Fruit fly (Drosophila melanogaster) whole organism, embryonic: ENCODE data around the gene Bet5.

Source experiments
- Adf1 ChIP-seq: fragments of 200-800 bp; sonication (Bioruptor generic); IDR thresholded peaks from 2 replicates; pipeline ENCODE4 v1.3.6; 2022; ENCODE audit warnings: missing biosample characterization, missing genetic modification characterization
- C15 ChIP-seq: fragments of 200-800 bp; sonication (Bioruptor generic); IDR thresholded peaks from 3 replicates; pipeline ENCODE4 v1.3.6; 2022; ENCODE audit warnings: missing biosample characterization, missing genetic modification characterization
- CG10147 ChIP-seq: fragments of 200-800 bp; sonication (Bioruptor generic); optimal IDR thresholded peaks from 2 replicates; lab custom pipeline; 2019; ENCODE audit warnings: missing biosample characterization, mild to moderate bottlenecking, missing genetic modification characterization, moderate library complexity
- CG10267 ChIP-seq: fragments of 200-800 bp; sonication (Bioruptor generic); optimal IDR thresholded peaks from 2 replicates; lab custom pipeline; 2018; ENCODE audit warnings: missing biosample characterization, mild to moderate bottlenecking, missing genetic modification characterization, moderate library complexity
- CG10274 ChIP-seq: fragments of 200-800 bp; sonication (Bioruptor generic); optimal IDR thresholded peaks from 3 replicates; lab custom pipeline; 2017; ENCODE audit warnings: missing biosample characterization, mild to moderate bottlenecking, missing genetic modification characterization
- CG10565 ChIP-seq: fragments of 200-800 bp; sonication (Bioruptor generic); optimal IDR thresholded peaks from 3 replicates; lab custom pipeline; 2016; ENCODE audit warnings: missing biosample characterization, mild to moderate bottlenecking, missing genetic modification characterization
- CG11093 ChIP-seq: fragments of 200-800 bp; sonication (Bioruptor generic); IDR thresholded peaks from 3 replicates; pipeline ENCODE4 v1.3.6; 2022; ENCODE audit warnings: missing biosample characterization, missing genetic modification characterization
- CG11247 ChIP-seq: fragments of 200-800 bp; sonication (Bioruptor generic); IDR thresholded peaks from 2 replicates; pipeline ENCODE4 v1.3.6; 2022; ENCODE audit warnings: missing biosample characterization, missing genetic modification characterization
- CG15073 ChIP-seq: fragments of 200-800 bp; sonication (Bioruptor generic); optimal IDR thresholded peaks from 2 replicates; lab custom pipeline; 2016; ENCODE audit warnings: missing biosample characterization, missing genetic modification characterization
- CG15601 ChIP-seq: fragments of 200-800 bp; sonication (Bioruptor generic); optimal IDR thresholded peaks from 3 replicates; lab custom pipeline; 2019; ENCODE audit warnings: missing biosample characterization, mild to moderate bottlenecking, missing genetic modification characterization, moderate library complexity
- CG17328 ChIP-seq: fragments of 200-800 bp; sonication (Bioruptor generic); IDR thresholded peaks from 2 replicates; pipeline ENCODE4 v1.3.6; 2022; ENCODE audit warnings: missing biosample characterization, missing genetic modification characterization
- CG18011 ChIP-seq: fragments of 200-800 bp; sonication (Bioruptor generic); optimal IDR thresholded peaks from 2 replicates; lab custom pipeline; 2017; ENCODE audit warnings: missing biosample characterization, missing genetic modification characterization, mild to moderate bottlenecking, moderate library complexity, missing genotype
- CG1832 ChIP-seq: fragments of 200-800 bp; sonication (Bioruptor generic); optimal IDR thresholded peaks from 2 replicates; lab custom pipeline; 2017; ENCODE audit warnings: missing biosample characterization, mild to moderate bottlenecking, missing genetic modification characterization, inconsistent platforms
- CG18476 ChIP-seq: fragments of 200-800 bp; sonication (Bioruptor generic); optimal IDR thresholded peaks from 2 replicates; lab custom pipeline; 2016; ENCODE audit warnings: missing biosample characterization, mild to moderate bottlenecking, missing genetic modification characterization
- CG2199 ChIP-seq: fragments of 200-800 bp; sonication (Bioruptor generic); IDR thresholded peaks from 3 replicates; pipeline ENCODE4 v1.3.6; 2022; ENCODE audit warnings: missing biosample characterization, missing genetic modification characterization
- CG3163 ChIP-seq: fragments of 200-800 bp; sonication (Bioruptor generic); optimal IDR thresholded peaks from 3 replicates; lab custom pipeline; 2016; ENCODE audit warnings: missing biosample characterization, missing genetic modification characterization
- CG4617 ChIP-seq: fragments of 200-800 bp; sonication (Bioruptor generic); optimal IDR thresholded peaks from 3 replicates; lab custom pipeline; 2016; ENCODE audit warnings: missing biosample characterization, missing genetic modification characterization, borderline replicate concordance
- CG6254 ChIP-seq: fragments of 200-800 bp; sonication (Bioruptor generic); optimal IDR thresholded peaks from 3 replicates; lab custom pipeline; 2017; ENCODE audit warnings: mild to moderate bottlenecking, missing biosample characterization, missing genetic modification reagents, missing genetic modification characterization
- CG6272 ChIP-seq: fragments of 200-800 bp; sonication (Bioruptor generic); IDR thresholded peaks from 2 replicates; pipeline ENCODE4 v1.3.6; 2022; ENCODE audit warnings: missing biosample characterization, missing genetic modification characterization
- CG8359 ChIP-seq: fragments of 200-800 bp; sonication (Bioruptor generic); optimal IDR thresholded peaks from 2 replicates; lab custom pipeline; 2017; ENCODE audit warnings: missing biosample characterization, mild to moderate bottlenecking, missing genetic modification characterization, borderline replicate concordance
- Dll ChIP-seq: fragments of 200-800 bp; sonication (Bioruptor generic); IDR thresholded peaks from 4 replicates; pipeline ENCODE4 v1.3.6; 2022; ENCODE audit warnings: missing biosample characterization, missing genetic modification characterization; ENCODE audit not compliant: partially characterized antibody
- Doc2 ChIP-seq: fragments of 200-800 bp; sonication (Bioruptor generic); IDR thresholded peaks from 2 replicates; pipeline ENCODE4 v1.3.6; 2022; ENCODE audit warnings: missing biosample characterization, missing genetic modification characterization
- Doc3 ChIP-seq: fragments of 200-800 bp; sonication (Bioruptor generic); IDR thresholded peaks from 3 replicates; pipeline ENCODE4 v1.3.6; 2022; ENCODE audit warnings: missing biosample characterization, missing genetic modification characterization; ENCODE audit not compliant: partially characterized antibody
- Elba2 ChIP-seq: fragments of 200-800 bp; sonication (Bioruptor generic); optimal IDR thresholded peaks from 3 replicates; lab custom pipeline; 2016; ENCODE audit warnings: missing biosample characterization, missing genetic modification characterization
- Fer1 ChIP-seq: fragments of 200-800 bp; sonication (Bioruptor generic); optimal IDR thresholded peaks from 2 replicates; lab custom pipeline; 2017; ENCODE audit warnings: missing biosample characterization, mild to moderate bottlenecking, missing genetic modification characterization
- H15 ChIP-seq: fragments of 200-800 bp; sonication (Bioruptor generic); IDR thresholded peaks from 3 replicates; pipeline ENCODE4 v1.3.6; 2022; ENCODE audit warnings: missing biosample characterization, missing genetic modification characterization
- HLH54F ChIP-seq: fragments of 200-800 bp; sonication (Bioruptor generic); optimal IDR thresholded peaks from 3 replicates; lab custom pipeline; 2016; ENCODE audit warnings: missing biosample characterization, missing genetic modification characterization
- HmgD ChIP-seq: fragments of 200-800 bp; sonication (Bioruptor generic); optimal IDR thresholded peaks from 3 replicates; lab custom pipeline; 2016; ENCODE audit warnings: missing biosample characterization, missing genetic modification characterization
- Hr3 ChIP-seq: fragments of 200-800 bp; sonication (Bioruptor generic); optimal IDR thresholded peaks from 3 replicates; lab custom pipeline; 2016; ENCODE audit warnings: missing biosample characterization, missing genetic modification characterization
- Myb ChIP-seq: fragments of 200-800 bp; sonication (Bioruptor generic); optimal IDR thresholded peaks from 2 replicates; lab custom pipeline; 2016; ENCODE audit warnings: missing biosample characterization, missing genetic modification characterization
- NfI ChIP-seq: fragments of 200-800 bp; sonication (Bioruptor generic); optimal IDR thresholded peaks from 3 replicates; lab custom pipeline; 2018; ENCODE audit warnings: missing biosample characterization, mild to moderate bottlenecking, missing genetic modification characterization, moderate library complexity
- Ssrp ChIP-seq: fragments of 200-800 bp; sonication (Bioruptor generic); optimal IDR thresholded peaks from 2 replicates; lab custom pipeline; 2018; ENCODE audit warnings: missing biosample characterization, mild to moderate bottlenecking, missing genetic modification characterization, moderate library complexity
- chn ChIP-seq: fragments of 200-800 bp; sonication (Bioruptor generic); optimal IDR thresholded peaks from 2 replicates; lab custom pipeline; 2016; ENCODE audit warnings: missing biosample characterization, missing genetic modification characterization
- crol ChIP-seq: fragments of 200-800 bp; sonication (Bioruptor generic); IDR thresholded peaks from 2 replicates; pipeline ENCODE4 v1.3.6; 2022; ENCODE audit warnings: missing biosample characterization, missing genetic modification characterization
- da ChIP-seq: fragments of 200-800 bp; sonication (Bioruptor generic); optimal IDR thresholded peaks from 2 replicates; lab custom pipeline; 2016; ENCODE audit warnings: missing biosample characterization, missing genetic modification characterization
- dmrt11E ChIP-seq: fragments of 200-800 bp; sonication (Bioruptor generic); optimal IDR thresholded peaks from 3 replicates; lab custom pipeline; 2018; ENCODE audit warnings: missing biosample characterization, mild to moderate bottlenecking, missing genetic modification characterization, moderate library complexity
- dpn ChIP-seq, 2 experiments: fragments of 200-800 bp; sonication (Bioruptor generic); optimal IDR thresholded peaks; 3 replicates each; lab custom pipeline; 2016; ENCODE audit warnings: missing biosample characterization in 2 of 2, missing genetic modification characterization in 2 of 2
- en ChIP-seq: fragments of 200-800 bp; sonication (Bioruptor generic); optimal IDR thresholded peaks from 2 replicates; lab custom pipeline; 2016; ENCODE audit warnings: missing biosample characterization, missing genetic modification characterization
- ewg ChIP-seq: fragments of 200-800 bp; sonication (Bioruptor generic); optimal IDR thresholded peaks from 3 replicates; lab custom pipeline; 2017; ENCODE audit warnings: mild to moderate bottlenecking, missing biosample characterization, missing genetic modification reagents, missing genetic modification characterization
- exex ChIP-seq: fragments of 200-800 bp; sonication (Bioruptor generic); optimal IDR thresholded peaks from 4 replicates; lab custom pipeline; 2018; ENCODE audit warnings: missing biosample characterization, mild to moderate bottlenecking, missing genetic modification characterization, moderate library complexity
- gce ChIP-seq: fragments of 200-800 bp; sonication (Bioruptor generic); IDR thresholded peaks from 3 replicates; pipeline ENCODE4 v1.3.6; 2022; ENCODE audit warnings: missing biosample characterization, missing genetic modification characterization
- onecut ChIP-seq: fragments of 200-800 bp; sonication (Bioruptor generic); IDR thresholded peaks from 2 replicates; pipeline ENCODE4 v1.3.6; 2022; ENCODE audit warnings: missing biosample characterization, missing genetic modification characterization
- otp ChIP-seq: fragments of 200-800 bp; sonication (Bioruptor generic); IDR thresholded peaks from 3 replicates; pipeline ENCODE4, ENCODE4 v1.3.6; 2022; ENCODE audit warnings: missing biosample characterization, missing genetic modification characterization
- pfk ChIP-seq: fragments of 200-800 bp; sonication (Bioruptor generic); optimal IDR thresholded peaks from 2 replicates; lab custom pipeline; 2018; ENCODE audit warnings: missing biosample characterization, mild to moderate bottlenecking, missing genetic modification characterization, moderate library complexity
- prd ChIP-seq, 3 experiments: fragments of >200 bp in 2 of 3; fragments of 200-800 bp in 1 of 3; sonication (Bioruptor generic) in 1 of 3; optimal IDR thresholded peaks in 2 of 3; IDR thresholded peaks in 1 of 3; 2 replicates in 2 of 3; 3 replicates in 1 of 3; pipeline versions ENCODE4 v1.3.6 to Lab custom; 2017 to 2022; ENCODE audit warnings: missing biosample characterization in 1 of 3, missing genetic modification characterization in 1 of 3
- ranshi ChIP-seq: fragments of 200-800 bp; sonication (Bioruptor generic); IDR thresholded peaks from 2 replicates; pipeline ENCODE4 v1.3.6; 2022; ENCODE audit warnings: missing biosample characterization, missing genetic modification characterization
- rib ChIP-seq: fragments of 200-800 bp; sonication (Bioruptor generic); IDR thresholded peaks from 2 replicates; pipeline ENCODE4 v1.3.6; 2022; ENCODE audit warnings: missing biosample characterization, missing genetic modification characterization
- scrt ChIP-seq: fragments of 200-800 bp; sonication (Bioruptor generic); optimal IDR thresholded peaks from 2 replicates; lab custom pipeline; 2018; ENCODE audit warnings: missing biosample characterization, mild to moderate bottlenecking, missing genetic modification characterization, moderate library complexity
- sens-2 ChIP-seq: fragments of 200-800 bp; sonication (Bioruptor generic); IDR thresholded peaks from 2 replicates; pipeline ENCODE4 v1.3.6; 2022; ENCODE audit warnings: missing biosample characterization, missing genetic modification characterization
- tx ChIP-seq: fragments of 200-800 bp; sonication (Bioruptor generic); optimal IDR thresholded peaks from 2 replicates; lab custom pipeline; 2016; ENCODE audit warnings: missing biosample characterization, missing genetic modification characterization

Gene Bet5

DNA sequence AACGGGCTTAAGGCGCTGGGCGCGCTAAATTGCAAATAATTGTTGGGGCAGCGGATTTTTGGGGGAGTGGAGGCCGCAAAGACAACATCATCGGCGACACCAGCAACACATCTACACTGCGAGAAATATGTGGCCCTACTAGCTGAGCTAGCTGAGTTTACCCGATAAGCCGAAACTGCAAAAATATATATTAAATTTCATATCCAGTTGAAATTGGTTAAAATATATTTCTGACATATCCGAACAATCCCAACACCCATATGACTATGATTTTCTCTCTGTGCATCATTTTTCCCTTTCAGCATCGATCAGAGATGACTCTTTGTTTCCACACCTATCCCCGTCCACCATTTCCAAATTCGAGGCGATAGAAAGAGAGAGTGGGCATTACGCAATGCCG, 9.8 kb downstream of the Bet5 start (continued):
- TF ChIP-seq prd (optimal IDR thresholded peaks at IDR 0.05; lab: Kevin White, UChicago) (no peak), prd (GFP tag; IDR thresholded peaks at IDR 0.05; lab: Robert Waterston, UW) (peak; percentile 88), HLH54F (peak; percentile 50), Ssrp (tag; lab: Kevin White, UChicago) (peak; percentile 75), dmrt11E (tag; lab: Kevin White, UChicago) (peak; percentile 48), CG11247 (GFP tag; lab: Robert Waterston, UW) (peak; percentile 67), Myb (GFP tag; lab: Kevin White, UChicago) (no peak), en (GFP tag; lab: Kevin White, UChicago) (peak; percentile 22), da (GFP tag; lab: Kevin White, UChicago) (no peak), C15 (GFP tag; lab: Robert Waterston, UW) (peak; percentile 75; the same call in 2 of the 3 replicates), CG10267 (tag; lab: Kevin White, UChicago) (peak; percentile 52), CG2199 (GFP tag; lab: Robert Waterston, UW) (no peak), CG6272 (GFP tag; lab: Robert Waterston, UW) (peak; percentile 77), CG4617 (GFP tag; lab: Kevin White, UChicago) (peak; percentile 34), CG15073 (no peak), CG10147 (GFP tag; lab: Kevin White, UChicago) (peak; percentile 50), CG8359 (GFP tag; lab: Kevin White, UChicago) (peak; percentile 58), pfk (no peak), ranshi (GFP tag; lab: Robert Waterston, UW) (peak; percentile 86), Dll (GFP tag; lab: Robert Waterston, UW) (no peak), Elba2 (GFP tag; lab: Kevin White, UChicago) (no peak), chn (GFP tag; lab: Kevin White, UChicago) (peak; percentile 47), CG10274 (peak; percentile 51), Doc2 (GFP tag; lab: Robert Waterston, UW) (peak; percentile 38; the same call in 1 of the 2 replicates), sens-2 (GFP tag; lab: Robert Waterston, UW) (0 out of 2 replicates have a peak, but pooled peaks have one; percentile 27), otp (GFP tag; lab: Robert Waterston, UW) (peak; percentile 77; the same call in 2 of the 3 replicates), CG11093 (GFP tag; lab: Robert Waterston, UW) (peak; percentile 48; the same call in 1 of the 3 replicates), Hr3 (peak; percentile 53), crol (GFP tag; lab: Robert Waterston, UW) (no peak), gce (GFP tag; lab: Robert Waterston, UW) (peak; percentile 75; the same call in 1 of the 3 replicates), Doc3 (GFP tag; lab: Robert Waterston, UW) (no peak), CG15601 (tag; lab: Kevin White, UChicago) (peak; percentile 42), H15 (GFP tag; lab: Robert Waterston, UW) (peak; percentile 79; the same call in 2 of the 3 replicates), HmgD (GFP tag; lab: Kevin White, UChicago) (no peak), scrt (peak; percentile 47), dpn (GFP tag; optimal IDR thresholded peaks at IDR 0.05; lab: Kevin White, UChicago) (peak; percentile 60 to 71), CG18476 (GFP tag; lab: Kevin White, UChicago) (peak; percentile 36), tx (GFP tag; lab: Kevin White, UChicago) (peak; percentile 4), Fer1 (GFP tag; lab: Kevin White, UChicago) (peak; percentile 78), ewg (GFP tag; lab: Kevin White, UChicago) (peak; percentile 61), CG18011 (peak; percentile 17), rib (GFP tag; lab: Robert Waterston, UW) (no peak), CG17328 (peak; percentile 79), Adf1 (no peak), CG1832 (GFP tag; lab: Kevin White, UChicago) (no peak), onecut (peak; percentile 62), exex (tag; lab: Kevin White, UChicago) (peak; percentile 15), NfI (GFP tag; lab: Kevin White, UChicago) (peak; percentile 73), CG10565 (GFP tag; lab: Kevin White, UChicago) (no peak), CG3163 (GFP tag; lab: Kevin White, UChicago) (no peak), CG6254 (peak; percentile 61)
